Fruit fly (Drosophila melanogaster): ENCODE results near the gene H2.0.

The H2.0 gene

DNA sequence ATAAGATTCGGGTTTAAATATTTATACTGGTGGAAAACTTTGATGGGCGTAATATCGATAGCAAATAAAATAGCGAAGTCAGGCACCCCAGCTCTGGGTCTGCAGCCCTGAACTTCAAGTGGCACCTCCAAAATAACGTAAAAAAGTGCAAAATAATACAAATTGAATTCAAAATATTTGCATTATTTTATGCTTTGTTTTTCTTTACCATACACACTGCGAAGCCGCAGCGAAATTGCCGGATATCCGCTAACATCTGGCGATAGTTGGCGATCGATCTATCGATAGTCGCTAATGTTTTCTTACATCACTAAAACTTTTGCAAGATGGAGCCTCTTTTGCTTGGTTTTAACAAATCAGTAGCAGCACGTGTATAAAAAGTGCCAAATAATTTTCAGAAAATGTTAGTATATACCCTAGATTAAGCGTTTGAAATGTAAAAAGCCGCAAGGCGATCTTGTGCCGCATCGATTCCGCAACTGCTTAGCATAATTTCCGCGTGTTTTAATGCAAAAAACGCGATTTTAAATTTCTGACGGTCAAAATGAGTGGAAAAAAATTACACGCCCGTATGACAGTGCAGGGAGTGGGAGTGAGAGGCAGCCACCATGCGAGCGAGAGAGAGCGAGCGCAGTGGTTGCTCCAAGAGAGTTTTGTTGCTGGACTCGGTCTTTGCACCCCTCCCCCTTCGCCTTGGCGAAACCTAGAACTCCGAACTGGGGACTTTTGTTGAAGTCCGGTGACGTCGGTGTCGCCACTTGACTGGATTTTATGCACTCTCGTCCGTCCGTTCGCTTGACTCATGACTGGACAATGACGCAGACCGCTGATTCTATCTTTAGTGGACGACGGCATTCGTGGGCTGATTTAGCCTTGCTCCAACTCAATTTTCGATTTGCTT lies 37.5 kb downstream of the H2.0 start, which contains the start of gene eIF4A (continued):
- peak; percentile 0 for TF ChIP-seq CG31627 (GFP tag; optimal IDR thresholded peaks at IDR 0.05)
- peak; percentile 49 for TF ChIP-seq CG16779 (tag; optimal IDR thresholded peaks at IDR 0.05)
- TF ChIP-seq Hr39 (GFP tag; optimal IDR thresholded peaks at IDR 0.05), result no peak
- no peak for TF ChIP-seq CG34406 (GFP tag; optimal IDR thresholded peaks at IDR 0.05)
- no peak for TF ChIP-seq Hr4 (GFP tag; optimal IDR thresholded peaks at IDR 0.05)
- peak; percentile 28 for TF ChIP-seq CG6808 (GFP tag; optimal IDR thresholded peaks at IDR 0.05)
- no peak for TF ChIP-seq Sox14 (GFP tag; optimal IDR thresholded peaks at IDR 0.05)
- no peak for TF ChIP-seq CG6854 (GFP tag; optimal IDR thresholded peaks at IDR 0.05)
- no peak for TF ChIP-seq Eip93F (GFP tag; optimal IDR thresholded peaks at IDR 0.05)
- no peak for TF ChIP-seq Lpt (GFP tag; optimal IDR thresholded peaks at IDR 0.05)
- TF ChIP-seq fkh (GFP tag; optimal IDR thresholded peaks at IDR 0.05), result peak; percentile 93
- TF ChIP-seq lz (GFP tag; optimal IDR thresholded peaks at IDR 0.05), result peak; percentile 1
- TF ChIP-seq CG8119 (GFP tag; IDR thresholded peaks at IDR 0.05), result no peak
- no peak for TF ChIP-seq vri (GFP tag; optimal IDR thresholded peaks at IDR 0.05)
- TF ChIP-seq Met (GFP tag; optimal IDR thresholded peaks at IDR 0.05), result no peak
- no peak for TF ChIP-seq spab (GFP tag; optimal IDR thresholded peaks at IDR 0.05)
- peak; percentile 8 for TF ChIP-seq topi (GFP tag; optimal IDR thresholded peaks at IDR 0.05)
- TF ChIP-seq Ets21C (GFP tag; optimal IDR thresholded peaks at IDR 0.05), result no peak
- no peak for TF ChIP-seq CG6792 (GFP tag; optimal IDR thresholded peaks at IDR 0.05)
- no peak for TF ChIP-seq CG8632 (GFP tag; optimal IDR thresholded peaks at IDR 0.05)
- TF ChIP-seq Smox (GFP tag; optimal IDR thresholded peaks at IDR 0.05), result no peak
- TF ChIP-seq Eip78C (GFP tag), result peak; percentile 64
- no peak for TF ChIP-seq net (GFP tag; optimal IDR thresholded peaks at IDR 0.05)
- TF ChIP-seq CG3032 (tag; optimal IDR thresholded peaks at IDR 0.05), result peak; percentile 24
- TF ChIP-seq OdsH (GFP tag; optimal IDR thresholded peaks at IDR 0.05), result no peak

dm6 chr2L:5980862-5981432 lies 38.3 kb downstream of the H2.0 start, which contains the start of gene chic:
Gene chic (minus strand): TSS chr2L:5981018.
- TF ChIP-seq CG8632 (GFP tag; optimal IDR thresholded peaks at IDR 0.05) (no peak), CG6163 (GFP tag; IDR thresholded peaks at IDR 0.05) (no peak), Hr39 (GFP tag; optimal IDR thresholded peaks at IDR 0.05) (peak; percentile 19), CG4318 (GFP tag; optimal IDR thresholded peaks at IDR 0.05) (no peak), ss (GFP tag; optimal IDR thresholded peaks at IDR 0.05) (peak; percentile 2 to 29), CG3919 (GFP tag; optimal IDR thresholded peaks at IDR 0.05) (peak; percentile 24), CG8319 (GFP tag; optimal IDR thresholded peaks at IDR 0.05) (no peak), Sox102F (GFP tag; optimal IDR thresholded peaks at IDR 0.05) (peak; percentile 55), Ets96B (tag; optimal IDR thresholded peaks at IDR 0.05) (peak; percentile 19), Eip78C (GFP tag) (peak; percentile 33), Gug (GFP tag; IDR thresholded peaks at IDR 0.05) (no peak), CG34406 (GFP tag; optimal IDR thresholded peaks at IDR 0.05) (peak; percentile 2), cyc (GFP tag; optimal IDR thresholded peaks at IDR 0.05) (peak; percentile 1), CG10631 (GFP tag; optimal IDR thresholded peaks at IDR 0.05) (no peak), svp (GFP tag) (peak; percentile 48), Smox (GFP tag; optimal IDR thresholded peaks at IDR 0.05) (peak; percentile 34), spab (GFP tag; optimal IDR thresholded peaks at IDR 0.05) (no peak), net (GFP tag; optimal IDR thresholded peaks at IDR 0.05) (no peak), esn (GFP tag; optimal IDR thresholded peaks at IDR 0.05) (no peak), Hr4 (GFP tag; optimal IDR thresholded peaks at IDR 0.05) (peak; percentile 19), pdm3 (GFP tag; optimal IDR thresholded peaks at IDR 0.05) (peak; percentile 4), OdsH (GFP tag; optimal IDR thresholded peaks at IDR 0.05) (no peak), vri (GFP tag; optimal IDR thresholded peaks at IDR 0.05) (peak; percentile 3), CG6276 (GFP tag; optimal IDR thresholded peaks at IDR 0.05) (no peak), CG6854 (GFP tag; optimal IDR thresholded peaks at IDR 0.05) (peak; percentile 68), CG32006 (GFP tag; optimal IDR thresholded peaks at IDR 0.05) (peak; percentile 19)

Data from whole organism, prepupa.